Fruit fly (Drosophila melanogaster) whole organism, prepupa: ENCODE results near the gene Flo2.

Source experiments
- CG10669 ChIP-seq: fragments of 200-800 bp; sonication (Bioruptor generic); optimal IDR thresholded peaks from 3 replicates; lab custom pipeline; 2018; ENCODE audit warnings: missing biosample characterization, mild to moderate bottlenecking, missing genetic modification characterization, moderate library complexity
- CG11294 ChIP-seq: fragments of 200-800 bp; sonication (Bioruptor generic); IDR thresholded peaks from 2 replicates; pipeline ENCODE4 v1.3.6; 2022; ENCODE audit warnings: missing biosample characterization, missing genetic modification characterization
- CG11762 ChIP-seq: fragments of 200-800 bp; sonication (Bioruptor generic); optimal IDR thresholded peaks from 3 replicates; lab custom pipeline; 2016; ENCODE audit warnings: missing biosample characterization, missing genetic modification characterization; ENCODE audit not compliant: insufficient read depth
- CG11902 ChIP-seq: fragments of 200-800 bp; sonication (Bioruptor generic); optimal IDR thresholded peaks from 3 replicates; lab custom pipeline; 2016; ENCODE audit warnings: missing biosample characterization, missing genetic modification characterization
- CG15336 ChIP-seq: fragments of 200-800 bp; sonication (Bioruptor generic); IDR thresholded peaks from 2 replicates; pipeline ENCODE4 v1.3.6; 2022; ENCODE audit warnings: missing biosample characterization, missing genetic modification characterization
- CG1621 ChIP-seq: fragments of 200-800 bp; sonication (Bioruptor generic); optimal IDR thresholded peaks from 3 replicates; lab custom pipeline; 2018; ENCODE audit warnings: missing biosample characterization, mild to moderate bottlenecking, missing genetic modification characterization
- CG3032 ChIP-seq: fragments of 200-800 bp; optimal IDR thresholded peaks from 2 replicates; lab custom pipeline; 2019; ENCODE audit warnings: missing biosample characterization, mild to moderate bottlenecking, missing genetic modification characterization, moderate library complexity
- CG31627 ChIP-seq: fragments of 200-800 bp; sonication (Bioruptor generic); optimal IDR thresholded peaks from 3 replicates; lab custom pipeline; 2016; ENCODE audit warnings: missing biosample characterization, missing genetic modification characterization
- CG32006 ChIP-seq: fragments of 200-800 bp; sonication (Bioruptor generic); optimal IDR thresholded peaks from 3 replicates; lab custom pipeline; 2017; ENCODE audit warnings: missing biosample characterization, mild to moderate bottlenecking, missing genetic modification characterization
- CG34406 ChIP-seq: fragments of 200-800 bp; sonication (Bioruptor generic); optimal IDR thresholded peaks from 3 replicates; lab custom pipeline; 2016; ENCODE audit warnings: missing biosample characterization, missing genetic modification characterization
- CG3919 ChIP-seq: fragments of 200-800 bp; sonication (Bioruptor generic); optimal IDR thresholded peaks from 3 replicates; lab custom pipeline; 2016; ENCODE audit warnings: missing biosample characterization, missing genetic modification characterization
- CG6163 ChIP-seq: fragments of 200-800 bp; sonication (Bioruptor generic); IDR thresholded peaks from 3 replicates; pipeline ENCODE4 v1.3.6; 2022; ENCODE audit warnings: missing biosample characterization, missing genetic modification characterization
- CG6276 ChIP-seq: fragments of 200-800 bp; sonication (Bioruptor generic); optimal IDR thresholded peaks from 2 replicates; lab custom pipeline; 2017; ENCODE audit warnings: missing biosample characterization, mild to moderate bottlenecking, missing genetic modification characterization
- CG6854 ChIP-seq: fragments of 200-800 bp; sonication (Bioruptor generic); optimal IDR thresholded peaks from 2 replicates; lab custom pipeline; 2017; ENCODE audit warnings: missing biosample characterization, mild to moderate bottlenecking, missing genetic modification characterization
- CG7368 ChIP-seq: fragments of 200-800 bp; sonication (Bioruptor generic); optimal IDR thresholded peaks from 3 replicates; lab custom pipeline; 2016; ENCODE audit warnings: missing biosample characterization, missing genetic modification characterization
- CG8319 ChIP-seq: fragments of 200-800 bp; sonication (Bioruptor generic); optimal IDR thresholded peaks from 3 replicates; lab custom pipeline; 2016; ENCODE audit warnings: missing biosample characterization, missing genetic modification characterization
- CG8632 ChIP-seq: fragments of 200-800 bp; sonication (Bioruptor generic); optimal IDR thresholded peaks from 3 replicates; lab custom pipeline; 2016; ENCODE audit warnings: missing biosample characterization, missing genetic modification characterization
- CG9139 ChIP-seq: fragments of 200-800 bp; sonication (Bioruptor generic); optimal IDR thresholded peaks from 3 replicates; lab custom pipeline; 2017; ENCODE audit warnings: missing biosample characterization, mild to moderate bottlenecking, missing genetic modification characterization
- Eip75B ChIP-seq: fragments of 200-800 bp; sonication (Bioruptor generic); optimal IDR thresholded peaks from 3 replicates; lab custom pipeline; 2016; ENCODE audit warnings: missing biosample characterization, missing genetic modification characterization
- Eip78C ChIP-seq: fragments of 200-800 bp; sonication (Bioruptor generic); peaks from one replicate; lab custom pipeline; 2016; ENCODE audit warnings: missing biosample characterization, missing genetic modification characterization
- Eip93F ChIP-seq: fragments of 200-800 bp; sonication (Bioruptor generic); optimal IDR thresholded peaks from 2 replicates; lab custom pipeline; 2016; ENCODE audit warnings: missing biosample characterization, mild to moderate bottlenecking, missing genetic modification characterization
- Ets21C ChIP-seq: fragments of 200-800 bp; sonication (Bioruptor generic); optimal IDR thresholded peaks from 3 replicates; lab custom pipeline; 2016; ENCODE audit warnings: missing biosample characterization, missing genetic modification characterization
- Ets96B ChIP-seq: fragments of 200-800 bp; optimal IDR thresholded peaks from 2 replicates; lab custom pipeline; 2019; ENCODE audit warnings: missing biosample characterization, mild to moderate bottlenecking, missing genetic modification characterization, moderate library complexity
- Gug ChIP-seq: fragments of 200-800 bp; sonication (Bioruptor generic); IDR thresholded peaks from 2 replicates; pipeline ENCODE4 v1.3.6; 2022; ENCODE audit warnings: missing biosample characterization, missing genetic modification characterization
- Hr38 ChIP-seq: sonication (Bioruptor generic); optimal IDR thresholded peaks from 2 replicates; lab custom pipeline; 2016; ENCODE audit warnings: missing biosample characterization, missing genetic modification characterization
- Hr4 ChIP-seq: fragments of 200-800 bp; sonication (Bioruptor generic); optimal IDR thresholded peaks from 3 replicates; lab custom pipeline; 2016; ENCODE audit warnings: missing biosample characterization, missing genetic modification characterization
- Lpt ChIP-seq: fragments of 200-800 bp; sonication (Bioruptor generic); optimal IDR thresholded peaks from 3 replicates; lab custom pipeline; 2016; ENCODE audit warnings: missing biosample characterization, missing genetic modification characterization
- Met ChIP-seq: fragments of 200-800 bp; sonication (Bioruptor generic); optimal IDR thresholded peaks from 3 replicates; lab custom pipeline; 2016; ENCODE audit warnings: missing biosample characterization, missing genetic modification characterization
- Sox102F ChIP-seq: fragments of 200-800 bp; sonication (Bioruptor generic); optimal IDR thresholded peaks from 2 replicates; lab custom pipeline; 2016; ENCODE audit warnings: missing biosample characterization, mild to moderate bottlenecking, missing genetic modification characterization
- achi ChIP-seq: fragments of 200-800 bp; sonication (Bioruptor generic); optimal IDR thresholded peaks from 3 replicates; lab custom pipeline; 2016; ENCODE audit warnings: missing biosample characterization, missing genetic modification characterization
- acj6 ChIP-seq: fragments of 200-800 bp; sonication (Bioruptor generic); optimal IDR thresholded peaks from 3 replicates; lab custom pipeline; 2016; ENCODE audit warnings: missing biosample characterization, missing genetic modification characterization
- cyc ChIP-seq: fragments of 200-800 bp; sonication (Bioruptor generic); optimal IDR thresholded peaks from 3 replicates; lab custom pipeline; 2016; ENCODE audit warnings: missing biosample characterization, missing genetic modification characterization
- dac ChIP-seq: fragments of 200-800 bp; sonication (Bioruptor generic); optimal IDR thresholded peaks from 2 replicates; lab custom pipeline; 2017; ENCODE audit warnings: missing biosample characterization, mild to moderate bottlenecking, missing genetic modification characterization
- eg ChIP-seq: fragments of 200-800 bp; sonication (Bioruptor generic); IDR thresholded peaks from 3 replicates; pipeline ENCODE4 v1.3.6; 2022; ENCODE audit warnings: missing biosample characterization, missing genetic modification characterization
- esn ChIP-seq: fragments of 200-800 bp; sonication (Bioruptor generic); optimal IDR thresholded peaks from 2 replicates; lab custom pipeline; 2016; ENCODE audit warnings: missing biosample characterization, mild to moderate bottlenecking, missing genetic modification characterization, moderate library complexity
- fd85E ChIP-seq: fragments of 200-800 bp; sonication (Bioruptor generic); optimal IDR thresholded peaks from 3 replicates; lab custom pipeline; 2016; ENCODE audit warnings: missing biosample characterization, missing genetic modification characterization
- fkh ChIP-seq: fragments of 200-800 bp; sonication (Bioruptor generic); optimal IDR thresholded peaks from 3 replicates; lab custom pipeline; 2017; ENCODE audit warnings: missing biosample characterization, mild to moderate bottlenecking, missing genetic modification characterization, moderate library complexity
- pdm3 ChIP-seq: fragments of 200-800 bp; sonication (Bioruptor generic); optimal IDR thresholded peaks from 3 replicates; lab custom pipeline; 2016; ENCODE audit warnings: missing biosample characterization, missing genetic modification characterization
- spab ChIP-seq: fragments of 200-800 bp; sonication (Bioruptor generic); optimal IDR thresholded peaks from 2 replicates; lab custom pipeline; 2017; ENCODE audit warnings: missing biosample characterization, mild to moderate bottlenecking, missing genetic modification characterization, missing genetic modification reagents
- ss ChIP-seq, 2 experiments: fragments of 200-800 bp; sonication (Bioruptor generic); optimal IDR thresholded peaks; 2 replicates in 1 of 2; 3 replicates in 1 of 2; lab custom pipeline; 2017 to 2018; ENCODE audit warnings: mild to moderate bottlenecking in 2 of 2, missing biosample characterization in 2 of 2, missing genetic modification characterization in 2 of 2, moderate library complexity in 1 of 2
- svp ChIP-seq: fragments of 200-800 bp; sonication (Bioruptor generic); peaks from one replicate; lab custom pipeline; 2016; ENCODE audit warnings: missing biosample characterization, missing genetic modification characterization
- topi ChIP-seq: fragments of 200-800 bp; sonication (Bioruptor generic); optimal IDR thresholded peaks from 3 replicates; lab custom pipeline; 2016; ENCODE audit warnings: missing biosample characterization, missing genetic modification characterization
- vri ChIP-seq: fragments of 200-800 bp; sonication (Bioruptor generic); optimal IDR thresholded peaks from 3 replicates; lab custom pipeline; 2016; ENCODE audit warnings: missing biosample characterization, mild to moderate bottlenecking, missing genetic modification characterization

Flo2 gene

dm6 chrX:14950273-14951272 is 111.4 kb downstream of the Flo2 start (continued):
- TF ChIP-seq CG15336 (GFP tag; lab: Robert Waterston, UW) (peak; percentile 99), CG8319 (peak; percentile 97), Eip75B (GFP tag; lab: Kevin White, UChicago) (peak; percentile 98), Gug (GFP tag; lab: Robert Waterston, UW) (peak; percentile 97), vri (GFP tag; lab: Kevin White, UChicago) (peak; percentile 96), dac (GFP tag; lab: Kevin White, UChicago) (peak; percentile 97), CG8632 (peak; percentile 98), achi (GFP tag; lab: Kevin White, UChicago) (peak; percentile 97), CG7368 (GFP tag; lab: Kevin White, UChicago) (peak; percentile 95), Hr38 (peak; percentile 55), CG31627 (peak; percentile 98), Eip78C (GFP tag; lab: Kevin White, UChicago) (peak; percentile 100), CG1621 (tag; lab: Kevin White, UChicago) (peak; percentile 95), cyc (peak; percentile 98), CG3032 (tag; lab: Kevin White, UChicago) (peak; percentile 99), CG34406 (peak; percentile 99), CG32006 (GFP tag; lab: Kevin White, UChicago) (peak; percentile 99), CG9139 (peak; percentile 96), topi (GFP tag; lab: Kevin White, UChicago) (peak; percentile 99), Met (GFP tag; lab: Kevin White, UChicago) (peak; percentile 99), fkh (GFP tag; lab: Kevin White, UChicago) (peak; percentile 43), CG11902 (peak; percentile 97), pdm3 (peak; percentile 99), CG6163 (GFP tag; lab: Robert Waterston, UW) (peak; percentile 95)
- TF ChIP-seq, all 60 proteins: peak for 60

- no peak for TF ChIP-seq CG11902
- no peak for TF ChIP-seq ss (GFP tag; optimal IDR thresholded peaks at IDR 0.05; lab: Kevin White, UChicago)
- TF ChIP-seq Ets96B, result no peak
- TF ChIP-seq Sox102F (GFP tag; lab: Kevin White, UChicago), result no peak
- no peak for TF ChIP-seq CG10669 (GFP tag; lab: Kevin White, UChicago)
- peak; percentile 5; the same call in 1 of the 3 replicates for TF ChIP-seq eg (GFP tag; lab: Robert Waterston, UW)
- no peak for TF ChIP-seq CG3032 (tag; lab: Kevin White, UChicago)
- no peak for TF ChIP-seq Hr38
- TF ChIP-seq fkh (GFP tag; lab: Kevin White, UChicago), result no peak
- no peak for TF ChIP-seq spab (GFP tag; lab: Kevin White, UChicago)
- TF ChIP-seq esn, result no peak
- TF ChIP-seq svp, result peak; percentile 79
- TF ChIP-seq Gug (GFP tag; lab: Robert Waterston, UW), result peak; percentile 18; the same call in 1 of the 2 replicates
- TF ChIP-seq Lpt (GFP tag; lab: Kevin White, UChicago), result no peak
- no peak for TF ChIP-seq Hr4 (GFP tag; lab: Kevin White, UChicago)
- no peak for TF ChIP-seq CG6854
- TF ChIP-seq CG6163 (GFP tag; lab: Robert Waterston, UW), result peak; percentile 8
Measured at dm6 chrX:14951346-14951862, 112.2 kb downstream of the Flo2 start.

- peak; percentile 64 for TF ChIP-seq CG11762
- peak; percentile 82 for TF ChIP-seq Eip75B (GFP tag; lab: Kevin White, UChicago)
- TF ChIP-seq achi (GFP tag; lab: Kevin White, UChicago), result peak; percentile 79
- peak; percentile 44 for TF ChIP-seq spab (GFP tag; lab: Kevin White, UChicago)
- TF ChIP-seq CG3032 (tag; lab: Kevin White, UChicago), result peak; percentile 54
- TF ChIP-seq acj6 (GFP tag; lab: Kevin White, UChicago), result peak; percentile 86
- TF ChIP-seq CG11294 (GFP tag; lab: Robert Waterston, UW), result peak; percentile 74
- peak; percentile 67 for TF ChIP-seq Ets96B
- peak; percentile 84 for TF ChIP-seq topi (GFP tag; lab: Kevin White, UChicago)
- TF ChIP-seq Lpt (GFP tag; lab: Kevin White, UChicago), result peak; percentile 86
- TF ChIP-seq Eip93F (GFP tag; lab: Kevin White, UChicago), result peak; percentile 54
- peak; percentile 90 for TF ChIP-seq eg (GFP tag; lab: Robert Waterston, UW)
- peak; percentile 82 for TF ChIP-seq cyc
- TF ChIP-seq Hr4 (GFP tag; lab: Kevin White, UChicago), result peak; percentile 82
- TF ChIP-seq fd85E (GFP tag; lab: Kevin White, UChicago), result peak; percentile 81
- peak; percentile 69 for TF ChIP-seq CG6276 (GFP tag; lab: Kevin White, UChicago)
- peak; percentile 72 for TF ChIP-seq Ets21C
- TF ChIP-seq CG3919 (GFP tag; lab: Kevin White, UChicago), result peak; percentile 88
- TF ChIP-seq Sox102F (GFP tag; lab: Kevin White, UChicago), result peak; percentile 88
- TF ChIP-seq Eip78C (GFP tag; lab: Kevin White, UChicago), result peak; percentile 95
Measured at dm6 chrX:14952097-14952844, 113.1 kb downstream of the Flo2 start.
